Worm (Caenorhabditis elegans) whole organism, L1 larva: ENCODE results near the gene srw-124.

Source experiments
- blmp-1 ChIP-seq: fragments of 150-350 bp; optimal IDR thresholded peaks from 2 replicates; lab custom pipeline; 2014; ENCODE audit warnings: missing biosample characterization, missing genetic modification characterization
- egl-27 ChIP-seq, 2 experiments: fragments of 150-350 bp in 1 of 2; sonication (generic microtip); optimal IDR thresholded peaks; 3 replicates each; lab custom pipeline; 2017 to 2018; ENCODE audit warnings: missing biosample characterization in 2 of 2, missing genetic modification characterization in 2 of 2, missing genetic modification reagents in 2 of 2
- elt-3 ChIP-seq, 6 experiments: fragments of 150-350 bp in 1 of 6; sonication (generic microtip); optimal IDR thresholded peaks; 2 replicates each; lab custom pipeline; 2017 to 2018; ENCODE audit warnings: missing biosample characterization in 6 of 6, missing genetic modification characterization in 6 of 6, inconsistent platforms in 1 of 6
- fkh-10 ChIP-seq: sonication (generic microtip); optimal IDR thresholded peaks from 2 replicates; lab custom pipeline; 2017; ENCODE audit warnings: missing biosample characterization, missing genetic modification reagents, missing genetic modification characterization
- lin-35 ChIP-seq, 2 experiments: fragments of 150-350 bp; optimal IDR thresholded peaks; 2 replicates each; lab custom pipeline; 2014; ENCODE audit warnings: missing biosample characterization in 2 of 2, missing genetic modification characterization in 2 of 2, missing genetic modification reagents in 2 of 2
- lin-39 ChIP-seq: fragments of 150-350 bp; optimal IDR thresholded peaks from 2 replicates; lab custom pipeline; 2014; ENCODE audit warnings: missing biosample characterization, missing genetic modification reagents, missing genetic modification characterization
- mep-1 ChIP-seq: fragments of 150-350 bp; optimal IDR thresholded peaks from 2 replicates; lab custom pipeline; 2014; ENCODE audit warnings: missing biosample characterization, missing genetic modification characterization
- nhr-11 ChIP-seq: fragments of 150-350 bp; optimal IDR thresholded peaks from 2 replicates; lab custom pipeline; 2014; ENCODE audit warnings: missing biosample characterization, missing genetic modification characterization
- nhr-237 ChIP-seq: fragments of 150-350 bp; optimal IDR thresholded peaks from 2 replicates; lab custom pipeline; 2014; ENCODE audit warnings: missing biosample characterization, missing genetic modification characterization
- tbx-2 ChIP-seq: sonication (generic microtip); optimal IDR thresholded peaks from 2 replicates; lab custom pipeline; 2016; ENCODE audit warnings: missing genetic modification characterization, missing compliant biosample characterization
- unc-130 ChIP-seq: fragments of 150-350 bp; optimal IDR thresholded peaks from 2 replicates; lab custom pipeline; 2017; ENCODE audit warnings: missing biosample characterization, missing genetic modification characterization, inconsistent platforms
- zag-1 ChIP-seq: fragments of 150-350 bp; optimal IDR thresholded peaks from 2 replicates; lab custom pipeline; 2014; ENCODE audit warnings: missing biosample characterization, missing genetic modification characterization
- ztf-4 ChIP-seq: fragments of 150-350 bp; optimal IDR thresholded peaks from 2 replicates; lab custom pipeline; 2014; ENCODE audit warnings: missing biosample characterization, missing genetic modification characterization

DNA sequence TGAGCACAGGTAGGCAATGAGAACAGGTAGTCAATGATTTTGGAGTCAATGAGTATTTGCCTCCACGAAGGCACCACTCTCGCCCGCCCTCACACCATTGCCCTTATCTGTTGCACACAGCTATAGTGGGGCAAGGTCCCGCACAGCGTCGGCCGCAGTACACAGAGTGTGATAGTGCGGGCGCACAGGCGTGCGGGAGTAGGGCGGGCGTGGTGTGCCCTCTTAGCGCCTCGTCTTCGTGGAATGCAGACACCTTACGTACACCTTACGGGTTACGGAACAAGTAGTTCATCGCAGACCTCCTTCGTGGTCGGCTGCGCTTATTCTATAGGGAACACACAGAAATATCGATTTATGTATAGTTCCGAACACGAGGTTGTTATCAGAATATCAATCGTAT, 41.5 kb downstream of the srw-124 start:
- no peak for TF ChIP-seq tbx-2
- no peak for TF ChIP-seq lin-39 (tag; lab: Kevin White, UChicago)
- no peak for TF ChIP-seq nhr-11 (tag; lab: Kevin White, UChicago)
- TF ChIP-seq ztf-4: no peak
- TF ChIP-seq fkh-10 (GFP tag; lab: Kevin White, UChicago): no peak
- no peak for TF ChIP-seq nhr-237 (tag; lab: Kevin White, UChicago)
- TF ChIP-seq blmp-1: no peak
- TF ChIP-seq zag-1 (tag; lab: Kevin White, UChicago): no peak
- no peak for TF ChIP-seq lin-35 (GFP tag; optimal IDR thresholded peaks at IDR 0.05; lab: Kevin White, UChicago)
- no peak for TF ChIP-seq unc-130 (tag; lab: Kevin White, UChicago)
- no peak for TF ChIP-seq elt-3 (tag; optimal IDR thresholded peaks at IDR 0.05; lab: Kevin White, UChicago)
- no peak for TF ChIP-seq mep-1 (tag; lab: Kevin White, UChicago)
- TF ChIP-seq egl-27 (tag; optimal IDR thresholded peaks at IDR 0.05; lab: Kevin White, UChicago): no peak
